Worm (Caenorhabditis elegans): Measurements from ENCODE around the gene stc-1.

stc-1 gene

ce11 chrII:8568234-8568969 is 2.5 kb upstream of the stc-1 start (continued):
- TF ChIP-seq Y53F4B.3 (GFP tag; IDR thresholded peaks at IDR 0.05) = no peak
- no peak for TF ChIP-seq Y53G8AR.9 (GFP tag; conservative IDR thresholded peaks at IDR 0.05)
- TF ChIP-seq tbp1 (GFP tag; optimal IDR thresholded peaks at IDR 0.05) = no peak
- TF ChIP-seq lag-1 (GFP tag; IDR thresholded peaks at IDR 0.05) = no peak
- TF ChIP-seq ets-4 (GFP tag; optimal IDR thresholded peaks at IDR 0.05) = no peak
- no peak for TF ChIP-seq T07F8.4 (tag; optimal IDR thresholded peaks at IDR 0.05)
- TF ChIP-seq F39B2.1 (GFP tag; IDR thresholded peaks at IDR 0.05) = no peak

ce11 chrII:8566806-8567266 is 897 bp upstream of the stc-1 start, which contains the start of gene F54C9.3:
TSS of gene F54C9.3 (minus strand) at chrII:8566856.
- TF ChIP-seq let-607 (tag; optimal IDR thresholded peaks at IDR 0.05) (peak in 1 of 2 experiments; percentile 74), nhr-80 (tag; optimal IDR thresholded peaks at IDR 0.05) (peak; percentile 93), F57A8.1 (GFP tag; optimal IDR thresholded peaks at IDR 0.05) (no peak), nfya-2 (GFP tag; IDR thresholded peaks at IDR 0.05) (no peak), Y79H2A.3 (GFP tag; conservative IDR thresholded peaks at IDR 0.05) (no peak), ztf-25 (GFP tag; IDR thresholded peaks at IDR 0.05) (no peak), D2030.7 (GFP tag; IDR thresholded peaks at IDR 0.05) (no peak), nfya-1 (tag; optimal IDR thresholded peaks at IDR 0.05; ENCODE audit: borderline replicate concordance, insufficient read depth) (no peak), ztf-18 (tag; optimal IDR thresholded peaks at IDR 0.05) (no peak), madf-10 (tag; optimal IDR thresholded peaks at IDR 0.05) (peak; percentile 12), snpc-1.1 (tag; optimal IDR thresholded peaks at IDR 0.05; ENCODE audit: insufficient read depth) (no peak), attf-3 (GFP tag; conservative IDR thresholded peaks at IDR 0.05) (no peak), mcd-1 (GFP tag; IDR thresholded peaks at IDR 0.05) (0 out of 2 replicates have a peak, but pooled peaks have one; percentile 19), madf-8 (GFP tag; conservative IDR thresholded peaks at IDR 0.05) (no peak), attf-5 (GFP tag; optimal IDR thresholded peaks at IDR 0.05) (peak; percentile 57), rec-8 (tag; optimal IDR thresholded peaks at IDR 0.05) (no peak), gei-17 (GFP tag; optimal IDR thresholded peaks at IDR 0.05) (no peak), die-1 (tag; optimal IDR thresholded peaks at IDR 0.05) (no peak), ets-4 (GFP tag; optimal IDR thresholded peaks at IDR 0.05) (peak; percentile 7), B0035.1 (tag; optimal IDR thresholded peaks at IDR 0.05) (no peak), dox-1 (GFP tag; IDR thresholded peaks at IDR 0.05) (0 out of 2 replicates have a peak, but pooled peaks have one; percentile 32), tlf-1 (GFP tag; optimal IDR thresholded peaks at IDR 0.05) (no peak), cebp-1 (GFP tag; IDR thresholded peaks at IDR 0.05) (no peak; the same call in 1 of the 2 replicates), cebp-1 (tag; optimal IDR thresholded peaks at IDR 0.05) (peak; percentile 47), hlh-26 (GFP tag; conservative IDR thresholded peaks at IDR 0.05) (no peak), unc-62 (GFP tag; optimal IDR thresholded peaks at IDR 0.05) (peak; percentile 66), ztf-22 (GFP tag; optimal IDR thresholded peaks at IDR 0.05) (no peak), rcor-1 (GFP tag; IDR thresholded peaks at IDR 0.05) (no peak), efl-1 (GFP tag; optimal IDR thresholded peaks at IDR 0.05) (no peak), cebp-2 (GFP tag; IDR thresholded peaks at IDR 0.05) (no peak), hsf-1 (GFP tag; IDR thresholded peaks at IDR 0.05) (no peak), lag-1 (GFP tag; IDR thresholded peaks at IDR 0.05) (no peak), atf-7 (tag; optimal IDR thresholded peaks at IDR 0.05) (no peak), hmg-1.2 (GFP tag; IDR thresholded peaks at IDR 0.05) (peak; percentile 44; the same call in 1 of the 2 replicates), lin-26 (GFP tag; IDR thresholded peaks at IDR 0.05) (no peak), F23B12.7 (tag; optimal IDR thresholded peaks at IDR 0.05; ENCODE audit: insufficient read depth) (no peak), egrh-3 (GFP tag; IDR thresholded peaks at IDR 0.05) (no peak), ztf-3 (GFP tag; optimal IDR thresholded peaks at IDR 0.05) (no peak)

Measured in whole organism, young adult.